Worm (Caenorhabditis elegans): ENCODE measurements around the gene tsp-4.

- no peak for TF ChIP-seq nhr-237 (tag; optimal IDR thresholded peaks at IDR 0.05)
- TF ChIP-seq egl-27 (tag; optimal IDR thresholded peaks at IDR 0.05), result no peak
- no peak for TF ChIP-seq elt-3 (tag; optimal IDR thresholded peaks at IDR 0.05)
Measured at ce11 chrIV:12560568-12560967, 40.5 kb upstream of the tsp-4 start, which contains the start of gene snb-7.
